Fruit fly (Drosophila melanogaster): ENCODE data around the gene Gs1l.
A peak's percentile ranks its signal among the peaks of the same experiment; 100 is the strongest.

Gene Gs1l

DNA sequence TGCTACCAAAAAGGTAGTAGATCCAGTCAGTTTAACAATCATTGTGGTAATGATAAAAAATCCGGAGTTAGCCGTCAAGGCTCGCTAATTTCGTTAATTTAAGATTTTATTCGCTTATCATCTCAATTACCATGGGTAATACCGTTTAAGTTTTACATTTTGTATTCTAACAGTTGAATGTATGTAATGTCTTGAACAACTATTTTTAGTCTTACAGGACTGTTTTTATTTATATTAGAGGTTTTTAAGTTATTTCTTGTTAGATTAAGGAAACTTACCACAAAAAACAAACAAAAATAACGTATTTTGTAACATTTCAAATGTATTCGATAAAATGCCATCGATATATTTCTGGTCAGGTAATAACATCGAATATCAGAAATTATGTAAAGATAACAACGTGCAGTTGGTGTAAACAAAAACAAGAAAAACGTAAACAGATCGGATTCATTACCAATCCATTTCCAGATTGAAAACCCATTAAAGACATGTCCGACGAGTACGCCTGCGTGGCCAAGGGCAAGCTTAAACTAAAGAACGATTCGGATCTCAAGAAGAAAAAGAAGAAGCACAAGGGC is 14.5 kb downstream of the Gs1l start, which contains the start of the genes Sfp24F and CG15432:
Sfp24F (minus strand) TSS at position 51 of the 578 bp plus-strand sequence.
CG15432 (plus strand) TSS at position 311 of the 578 bp plus-strand sequence.
- TF ChIP-seq Gug (GFP tag; IDR thresholded peaks at IDR 0.05) (no peak), fkh (GFP tag; optimal IDR thresholded peaks at IDR 0.05) (peak; percentile 87)

DNA sequence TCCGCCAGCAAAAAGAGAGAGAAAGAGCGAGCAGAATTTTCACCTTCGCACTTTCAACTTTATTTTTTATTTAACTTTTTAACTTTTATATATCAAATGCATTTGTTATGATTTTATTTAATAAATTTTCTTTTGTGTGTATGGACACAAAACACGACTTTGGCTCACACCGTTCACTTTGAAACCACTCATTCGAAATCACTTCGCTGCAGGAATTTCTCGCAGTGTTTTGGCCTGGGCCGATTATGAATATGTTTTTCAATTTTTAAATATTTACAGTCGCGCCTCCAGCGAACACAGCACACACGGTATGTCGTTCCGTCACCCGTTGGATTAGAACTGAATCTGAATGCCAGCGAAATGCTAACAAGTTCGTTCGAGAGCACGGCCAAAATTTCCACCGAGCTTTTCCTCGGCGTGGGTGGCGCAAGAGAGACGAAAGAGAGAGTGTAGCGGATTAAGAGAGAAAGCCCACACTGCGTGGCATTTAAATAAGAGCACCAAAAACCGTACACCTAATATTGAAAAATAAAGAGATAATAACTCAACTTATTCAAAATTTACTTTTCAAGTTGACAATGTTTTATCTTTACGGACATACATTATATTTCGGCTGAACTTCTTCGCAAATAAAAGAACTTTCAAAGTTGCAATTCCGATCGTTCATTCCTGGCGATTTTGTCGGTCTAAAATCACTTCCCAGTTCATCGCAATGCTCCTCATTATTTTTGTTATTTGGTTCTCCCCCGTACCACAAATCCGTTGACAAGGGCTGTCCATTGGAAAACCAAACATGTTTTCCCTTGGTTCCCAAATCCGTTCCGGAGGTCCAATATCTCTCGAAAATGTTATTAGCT is 15.5 kb downstream of the Gs1l start, which contains the start of gene CG15431:
CG15431 (minus strand) TSS at position 402 of the 857 bp plus-strand sequence.
- TF ChIP-seq CG15336 (GFP tag; IDR thresholded peaks at IDR 0.05) = peak; percentile 40; the same call in 1 of the 2 replicates
- peak; percentile 56 to 82 for TF ChIP-seq salr (GFP tag; optimal IDR thresholded peaks at IDR 0.05)
- TF ChIP-seq dsx (GFP tag; optimal IDR thresholded peaks at IDR 0.05; ENCODE audit: poor library complexity, severe bottlenecking) = no peak
- TF ChIP-seq eg (GFP tag; IDR thresholded peaks at IDR 0.05) = 0 out of 3 replicates have a peak, but pooled peaks have one; percentile 40
- no peak for TF ChIP-seq CG6792 (GFP tag; optimal IDR thresholded peaks at IDR 0.05)
- no peak for TF ChIP-seq CG34406 (GFP tag; optimal IDR thresholded peaks at IDR 0.05)
- TF ChIP-seq Ets96B (tag; optimal IDR thresholded peaks at IDR 0.05) = no peak
- no peak for TF ChIP-seq Met (GFP tag; optimal IDR thresholded peaks at IDR 0.05)
- TF ChIP-seq CG6163 (GFP tag; IDR thresholded peaks at IDR 0.05) = peak; percentile 56; the same call in 1 of the 3 replicates
- no peak for TF ChIP-seq CG6854 (GFP tag; optimal IDR thresholded peaks at IDR 0.05)
- TF ChIP-seq CG8119 (GFP tag; IDR thresholded peaks at IDR 0.05) = peak; percentile 47; the same call in 1 of the 3 replicates

DNA sequence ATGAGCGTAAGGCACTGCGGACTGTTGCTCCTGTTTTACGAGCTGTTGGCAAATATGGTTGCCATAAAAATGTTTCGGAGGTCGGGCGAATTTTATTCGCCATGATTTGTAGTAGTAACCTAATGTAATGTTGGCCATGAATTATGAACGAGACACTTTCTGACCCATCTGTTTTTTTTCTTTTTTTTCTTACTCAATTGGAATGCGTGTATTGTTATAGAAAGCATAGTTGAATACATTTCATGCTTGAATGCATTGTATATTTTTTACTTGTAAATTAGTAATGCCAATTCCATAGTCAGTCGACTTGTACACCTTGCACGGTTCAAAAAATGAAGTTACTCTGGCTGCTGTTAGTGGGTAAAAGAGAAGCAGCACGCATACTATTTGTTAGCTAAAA is 19.1 kb downstream of the Gs1l start, which contains the start of gene CG43056:
CG43056 (plus strand) TSS at position 301 of the 400 bp plus-strand sequence.
- TF ChIP-seq CG4318 (GFP tag; optimal IDR thresholded peaks at IDR 0.05) = no peak
- no peak for TF ChIP-seq Blimp-1 (GFP tag; optimal IDR thresholded peaks at IDR 0.05)
- no peak for TF ChIP-seq fkh (GFP tag; optimal IDR thresholded peaks at IDR 0.05)
- TF ChIP-seq CG11294 (GFP tag; IDR thresholded peaks at IDR 0.05) = no peak
- TF ChIP-seq lz (GFP tag; optimal IDR thresholded peaks at IDR 0.05) = no peak
- no peak for TF ChIP-seq CG6792 (GFP tag; optimal IDR thresholded peaks at IDR 0.05)
- no peak for TF ChIP-seq Sox15 (GFP tag; optimal IDR thresholded peaks at IDR 0.05)

DNA sequence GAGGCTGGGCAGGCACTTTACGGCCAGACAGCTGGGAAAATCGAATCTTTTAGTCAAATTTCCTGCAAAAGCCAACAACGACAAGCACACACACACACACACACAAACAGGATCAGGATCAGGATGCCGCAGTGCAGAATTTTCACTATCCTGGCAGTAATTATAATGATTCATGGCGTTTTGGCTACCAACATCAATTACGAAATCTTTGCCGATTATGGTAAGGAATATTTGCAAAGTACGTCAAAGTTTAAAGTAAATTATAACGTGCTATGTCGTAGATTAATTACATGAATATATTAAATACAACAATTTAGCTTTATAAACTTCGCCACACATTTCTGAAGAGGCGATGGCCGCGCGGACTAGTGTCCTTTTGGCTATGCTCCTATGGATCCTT is 23.0 kb downstream of the Gs1l start, which contains the start of the genes CG34177 and CG34178:
CG34177 (plus strand) TSS at position 301 of the 400 bp plus-strand sequence.
CG34178 (plus strand) TSS at position 301 of the 400 bp plus-strand sequence.
- no peak for TF ChIP-seq Smox (GFP tag; optimal IDR thresholded peaks at IDR 0.05)
- TF ChIP-seq svp (GFP tag) = peak; percentile 21

DNA sequence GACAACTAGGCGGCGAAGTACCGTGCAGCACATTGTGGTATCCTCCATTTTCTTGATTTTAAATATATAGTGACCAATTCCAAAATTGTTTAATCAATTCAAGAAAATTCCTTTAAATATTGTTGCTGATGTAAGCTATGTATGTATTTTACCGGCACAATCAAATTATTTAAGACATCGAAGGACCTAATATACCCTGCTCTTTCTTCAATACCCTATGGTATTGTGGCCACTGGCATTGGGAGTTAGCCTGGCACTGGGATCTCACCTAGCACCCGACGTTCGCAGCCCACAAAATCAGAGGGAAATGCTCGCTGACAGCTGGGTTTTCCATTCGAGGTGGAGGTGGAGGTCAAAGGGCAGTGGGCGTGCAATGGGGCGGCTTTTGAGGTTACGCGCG is 34.5 kb downstream of the Gs1l start:
- TF ChIP-seq dac (GFP tag; optimal IDR thresholded peaks at IDR 0.05) = no peak
- no peak for TF ChIP-seq Ets21C (GFP tag; optimal IDR thresholded peaks at IDR 0.05)
- TF ChIP-seq Blimp-1 (GFP tag; optimal IDR thresholded peaks at IDR 0.05) = no peak
- TF ChIP-seq Sox15 (GFP tag; optimal IDR thresholded peaks at IDR 0.05) = no peak
- no peak for TF ChIP-seq CG8119 (GFP tag; IDR thresholded peaks at IDR 0.05)
- TF ChIP-seq OdsH (GFP tag; optimal IDR thresholded peaks at IDR 0.05) = no peak
- no peak for TF ChIP-seq acj6 (GFP tag; optimal IDR thresholded peaks at IDR 0.05)
- TF ChIP-seq svp (GFP tag) = no peak
- no peak for TF ChIP-seq CG11902 (GFP tag; optimal IDR thresholded peaks at IDR 0.05)
- TF ChIP-seq CG6854 (GFP tag; optimal IDR thresholded peaks at IDR 0.05) = no peak
- TF ChIP-seq CG4318 (GFP tag; optimal IDR thresholded peaks at IDR 0.05) = no peak
- TF ChIP-seq CG32006 (GFP tag; optimal IDR thresholded peaks at IDR 0.05) = no peak
- TF ChIP-seq ss (GFP tag; optimal IDR thresholded peaks at IDR 0.05) = no peak
- no peak for TF ChIP-seq fd59A (GFP tag; optimal IDR thresholded peaks at IDR 0.05)
- TF ChIP-seq Sox102F (GFP tag; optimal IDR thresholded peaks at IDR 0.05) = no peak
- TF ChIP-seq Lpt (GFP tag; optimal IDR thresholded peaks at IDR 0.05) = no peak
- no peak for TF ChIP-seq CG15336 (GFP tag; IDR thresholded peaks at IDR 0.05)
- TF ChIP-seq CG3919 (GFP tag; optimal IDR thresholded peaks at IDR 0.05) = no peak
